Worm (Caenorhabditis elegans): ENCODE data around the gene ZK546.2.

DNA sequence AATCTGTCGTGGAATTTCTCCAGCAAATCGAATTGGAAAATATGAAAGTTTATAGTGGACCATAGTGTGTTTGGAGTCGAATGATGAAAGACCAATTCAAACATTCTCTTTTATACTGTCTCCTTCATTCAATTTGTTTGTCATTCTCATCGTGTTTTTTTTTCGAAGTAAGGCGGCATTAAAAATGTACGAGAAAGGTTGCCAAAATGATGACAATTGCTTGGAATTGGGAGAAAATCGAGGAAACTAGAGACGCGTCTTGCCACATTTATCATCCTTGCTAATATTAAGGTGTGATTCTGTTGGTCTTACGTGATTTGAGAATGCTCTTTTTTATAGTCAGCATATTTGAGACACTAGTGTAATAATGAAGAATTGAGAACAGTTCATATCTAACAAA lies 10.9 kb upstream of the ZK546.2 start, which contains the start of gene gst-30:
- TF ChIP-seq snpc-4 (tag; optimal IDR thresholded peaks at IDR 0.05), result no peak
- TF ChIP-seq pha-4 (tag; optimal IDR thresholded peaks at IDR 0.05), result no peak

All from whole organism, mixed stage, embryonic.